Worm (Caenorhabditis elegans) whole organism, L4 larva: Measurements from ENCODE around the gene rod-1.
A peak's percentile ranks its signal among the peaks of the same experiment; 100 is the strongest.

ENCODE experiments used
- D1046.2 ChIP-seq: fragments of 200-800 bp; sonication (Bioruptor generic); IDR thresholded peaks from 2 replicates; pipeline ENCODE4 v1.3.6; 2022; ENCODE audit warnings: missing genetic modification characterization, missing compliant biosample characterization
- F10B5.3 ChIP-seq: sonication (generic microtip); optimal IDR thresholded peaks from 2 replicates; lab custom pipeline; 2016; ENCODE audit warnings: mild to moderate bottlenecking, missing genetic modification characterization, missing compliant biosample characterization
- T20F7.1 ChIP-seq: fragments of 200-800 bp; sonication (Bioruptor generic); optimal IDR thresholded peaks from 2 replicates; lab custom pipeline; 2018; ENCODE audit warnings: mild to moderate bottlenecking, missing genetic modification characterization, missing compliant biosample characterization
- ZK546.5 ChIP-seq, 2 experiments: sonication (generic microtip); optimal IDR thresholded peaks; 2 replicates each; lab custom pipeline; 2017; ENCODE audit warnings: missing biosample characterization in 2 of 2, missing genetic modification characterization in 2 of 2
- aha-1 ChIP-seq: fragments of 150-350 bp; peaks from one replicate; lab custom pipeline; 2014; ENCODE audit warnings: missing biosample characterization, missing genetic modification characterization
- aly-2 ChIP-seq: sonication (generic microtip); optimal IDR thresholded peaks from 2 replicates; lab custom pipeline; 2018; ENCODE audit warnings: missing biosample characterization, missing genetic modification characterization
- arid-1 ChIP-seq: fragments of 200-800 bp; sonication (Bioruptor generic); conservative IDR thresholded peaks from 2 replicates; pipeline ENCODE4 v1.3.6; 2022; ENCODE audit warnings: missing genetic modification reagents, missing genetic modification characterization, missing compliant biosample characterization
- attf-4 ChIP-seq: sonication (generic microtip); optimal IDR thresholded peaks from 3 replicates; lab custom pipeline; 2017; ENCODE audit warnings: missing biosample characterization, missing genetic modification characterization
- ceh-20 ChIP-seq: fragments of 200-800 bp; sonication (Bioruptor generic); IDR thresholded peaks from 2 replicates; pipeline ENCODE4 v1.3.6; 2022; ENCODE audit warnings: missing genetic modification reagents, missing genetic modification characterization, missing compliant biosample characterization
- ceh-28 ChIP-seq: fragments of 150-350 bp; optimal IDR thresholded peaks from 2 replicates; lab custom pipeline; 2014; ENCODE audit warnings: missing biosample characterization, missing genetic modification reagents, missing genetic modification characterization
- ceh-32 ChIP-seq: sonication (generic microtip); optimal IDR thresholded peaks from 2 replicates; lab custom pipeline; 2016; ENCODE audit warnings: mild to moderate bottlenecking, missing genetic modification characterization, missing compliant biosample characterization; ENCODE audit not compliant: poor library complexity
- ces-1 ChIP-seq: fragments of 150-350 bp; sonication (generic microtip); optimal IDR thresholded peaks from 4 replicates; lab custom pipeline; 2014; ENCODE audit warnings: missing biosample characterization, missing genetic modification reagents, missing genetic modification characterization
- daf-16 ChIP-seq, 3 experiments: sonication (generic microtip); optimal IDR thresholded peaks; 2 replicates each; lab custom pipeline; 2016 to 2017; ENCODE audit warnings: missing genetic modification characterization in 3 of 3, missing genetic modification reagents in 3 of 3, mild to moderate bottlenecking in 2 of 3, missing compliant biosample characterization in 2 of 3, missing biosample characterization in 1 of 3, moderate library complexity in 1 of 3
- dmd-8 ChIP-seq: fragments of 200-800 bp; sonication (Bioruptor generic); IDR thresholded peaks from 2 replicates; pipeline ENCODE4 v1.3.6; 2022; ENCODE audit warnings: missing genetic modification characterization, missing compliant biosample characterization
- dve-1 ChIP-seq: sonication (generic microtip); optimal IDR thresholded peaks from 2 replicates; lab custom pipeline; 2017; ENCODE audit warnings: antibody characterized with exemption, mild to moderate bottlenecking, missing genetic modification characterization, missing compliant biosample characterization; ENCODE audit not compliant: insufficient read depth
- egl-27 ChIP-seq: sonication (generic microtip); optimal IDR thresholded peaks from 3 replicates; lab custom pipeline; 2017; ENCODE audit warnings: missing biosample characterization, missing genetic modification reagents, missing genetic modification characterization
- fos-1 ChIP-seq: fragments of 150-350 bp; optimal IDR thresholded peaks from 2 replicates; lab custom pipeline; 2014; ENCODE audit warnings: missing biosample characterization, missing genetic modification characterization
- hmg-1.1 ChIP-seq: fragments of 200-800 bp; sonication (Bioruptor generic); IDR thresholded peaks from 2 replicates; pipeline ENCODE4 v1.3.6; 2022; ENCODE audit warnings: missing genetic modification reagents, missing genetic modification characterization, missing compliant biosample characterization
- lin-1 ChIP-seq: fragments of 200-800 bp; sonication (Bioruptor generic); IDR thresholded peaks from 2 replicates; pipeline ENCODE4 v1.3.6; 2022; ENCODE audit warnings: missing genetic modification reagents, missing genetic modification characterization, missing compliant biosample characterization
- lin-29 ChIP-seq: fragments of 200-800 bp; sonication (Bioruptor generic); IDR thresholded peaks from 2 replicates; pipeline ENCODE4 v1.3.6; 2022; ENCODE audit warnings: missing genetic modification reagents, missing genetic modification characterization, missing compliant biosample characterization
- lin-39 ChIP-seq: fragments of 150-350 bp; optimal IDR thresholded peaks from 2 replicates; lab custom pipeline; 2014; ENCODE audit warnings: missing biosample characterization, missing genetic modification reagents, missing genetic modification characterization
- lir-3 ChIP-seq: sonication (generic microtip); optimal IDR thresholded peaks from 2 replicates; lab custom pipeline; 2016; ENCODE audit warnings: mild to moderate bottlenecking, missing genetic modification characterization, missing compliant biosample characterization
- lsy-2 ChIP-seq, 2 experiments: fragments of 150-350 bp in 1 of 2; sonication (generic microtip) in 1 of 2; optimal IDR thresholded peaks; 2 replicates each; lab custom pipeline; 2014 to 2017; ENCODE audit warnings: missing biosample characterization in 2 of 2, missing genetic modification characterization in 2 of 2
- madf-5 ChIP-seq, 2 experiments: fragments of 200-800 bp; sonication (Bioruptor generic); IDR thresholded peaks; 2 replicates each; pipeline ENCODE4 v1.3.6; 2022; ENCODE audit warnings: missing compliant biosample characterization in 2 of 2, missing genetic modification characterization in 2 of 2
- mdl-1 ChIP-seq, 2 experiments: fragments of 150-350 bp in 1 of 2; sonication (generic microtip) in 1 of 2; optimal IDR thresholded peaks; 2 replicates each; lab custom pipeline; 2014 to 2017; ENCODE audit warnings: missing biosample characterization in 2 of 2, missing genetic modification characterization in 2 of 2
- mep-1 ChIP-seq: fragments of 150-350 bp; sonication (generic microtip); optimal IDR thresholded peaks from 3 replicates; lab custom pipeline; 2014; ENCODE audit warnings: missing biosample characterization, missing genetic modification characterization
- mes-2 ChIP-seq: sonication (generic microtip); optimal IDR thresholded peaks from 2 replicates; lab custom pipeline; 2016; ENCODE audit warnings: missing genotype, mild to moderate bottlenecking, missing genetic modification characterization, missing compliant biosample characterization; ENCODE audit not compliant: poor library complexity, severe bottlenecking
- mxl-2 ChIP-seq: fragments of 200-800 bp; sonication (Bioruptor generic); conservative IDR thresholded peaks from 2 replicates; pipeline ENCODE4 v1.3.6; 2022; ENCODE audit warnings: missing genetic modification reagents, missing genetic modification characterization, missing compliant biosample characterization
- mxl-3 ChIP-seq: fragments of 200-800 bp; sonication (Bioruptor generic); optimal IDR thresholded peaks from 2 replicates; lab custom pipeline; 2018; ENCODE audit warnings: mild to moderate bottlenecking, missing genetic modification characterization, missing compliant biosample characterization
- nhr-10 ChIP-seq: fragments of 150-350 bp; optimal IDR thresholded peaks from 2 replicates; lab custom pipeline; 2014; ENCODE audit warnings: missing biosample characterization, missing genetic modification characterization
- nhr-102 ChIP-seq: sonication (generic microtip); optimal IDR thresholded peaks from 2 replicates; lab custom pipeline; 2016; ENCODE audit warnings: mild to moderate bottlenecking, missing genetic modification characterization, moderate library complexity, missing compliant biosample characterization
- nhr-11 ChIP-seq: fragments of 150-350 bp; optimal IDR thresholded peaks from 2 replicates; lab custom pipeline; 2014; ENCODE audit warnings: missing biosample characterization, missing genetic modification characterization
- nhr-25 ChIP-seq: sonication (generic microtip); optimal IDR thresholded peaks from 2 replicates; lab custom pipeline; 2017; ENCODE audit warnings: missing genetic modification characterization, mild to moderate bottlenecking, missing compliant biosample characterization, antibody characterized with exemption, moderate library complexity, borderline replicate concordance; ENCODE audit not compliant: insufficient read depth
- nhr-28 ChIP-seq: fragments of 150-350 bp; optimal IDR thresholded peaks from 2 replicates; lab custom pipeline; 2014; ENCODE audit warnings: missing biosample characterization, missing genetic modification characterization
- nhr-48 ChIP-seq: sonication (generic microtip); optimal IDR thresholded peaks from 2 replicates; lab custom pipeline; 2016; ENCODE audit warnings: mild to moderate bottlenecking, missing genetic modification characterization, missing compliant biosample characterization
- nhr-76 ChIP-seq: fragments of 150-350 bp; optimal IDR thresholded peaks from 2 replicates; lab custom pipeline; 2014; ENCODE audit warnings: missing biosample characterization, missing genetic modification characterization
- pha-4 ChIP-seq, 2 experiments: fragments of 150-350 bp in 1 of 2; fragments of 200-800 bp in 1 of 2; sonication (Bioruptor generic) in 1 of 2; IDR thresholded peaks in 1 of 2; optimal IDR thresholded peaks in 1 of 2; 2 replicates each; pipeline versions ENCODE4 v1.3.6 to Lab custom; 2014 to 2022; ENCODE audit warnings: missing genetic modification characterization in 2 of 2, missing genetic modification reagents in 2 of 2, missing biosample characterization in 1 of 2, missing compliant biosample characterization in 1 of 2
- pqm-1 ChIP-seq: sonication (generic microtip); optimal IDR thresholded peaks from 2 replicates; lab custom pipeline; 2017; ENCODE audit warnings: missing biosample characterization, missing genetic modification characterization
- sdz-12 ChIP-seq: fragments of 200-800 bp; sonication (Bioruptor generic); optimal IDR thresholded peaks from 2 replicates; lab custom pipeline; 2018; ENCODE audit warnings: mild to moderate bottlenecking, missing genetic modification characterization, missing compliant biosample characterization
- spr-1 ChIP-seq: sonication (generic microtip); optimal IDR thresholded peaks from 2 replicates; lab custom pipeline; 2016; ENCODE audit warnings: mild to moderate bottlenecking, missing genetic modification characterization, missing compliant biosample characterization
- tag-97 ChIP-seq: fragments of 200-800 bp; sonication (Bioruptor generic); IDR thresholded peaks from 2 replicates; pipeline ENCODE4 v1.3.6; 2022; ENCODE audit warnings: missing genetic modification characterization, missing compliant biosample characterization
- tra-1 ChIP-seq: fragments of 200-800 bp; sonication (Bioruptor generic); IDR thresholded peaks from 2 replicates; pipeline ENCODE4 v1.3.6; 2022; ENCODE audit warnings: missing genetic modification reagents, missing genetic modification characterization, missing compliant biosample characterization
- unc-62 ChIP-seq, 3 experiments: fragments of 150-350 bp in 1 of 3; sonication (generic microtip); optimal IDR thresholded peaks in 2 of 3; peaks in 1 of 3; 1 replicate in 1 of 3; 2 replicates in 2 of 3; lab custom pipeline; 2014 to 2017; ENCODE audit warnings: missing biosample characterization in 3 of 3, missing genetic modification characterization in 3 of 3, missing genetic modification reagents in 3 of 3, missing genotype in 1 of 3
- vab-7 ChIP-seq: fragments of 200-800 bp; sonication (Bioruptor generic); IDR thresholded peaks from 2 replicates; pipeline ENCODE4 v1.3.6; 2022; ENCODE audit warnings: missing genetic modification reagents, missing genetic modification characterization, missing compliant biosample characterization
- zip-2 ChIP-seq: fragments of 150-350 bp; optimal IDR thresholded peaks from 2 replicates; lab custom pipeline; 2014; ENCODE audit warnings: missing biosample characterization, missing genetic modification characterization
- ztf-7 ChIP-seq: fragments of 150-350 bp; optimal IDR thresholded peaks from 2 replicates; lab custom pipeline; 2014; ENCODE audit warnings: missing biosample characterization, missing genetic modification characterization

The rod-1 gene

DNA sequence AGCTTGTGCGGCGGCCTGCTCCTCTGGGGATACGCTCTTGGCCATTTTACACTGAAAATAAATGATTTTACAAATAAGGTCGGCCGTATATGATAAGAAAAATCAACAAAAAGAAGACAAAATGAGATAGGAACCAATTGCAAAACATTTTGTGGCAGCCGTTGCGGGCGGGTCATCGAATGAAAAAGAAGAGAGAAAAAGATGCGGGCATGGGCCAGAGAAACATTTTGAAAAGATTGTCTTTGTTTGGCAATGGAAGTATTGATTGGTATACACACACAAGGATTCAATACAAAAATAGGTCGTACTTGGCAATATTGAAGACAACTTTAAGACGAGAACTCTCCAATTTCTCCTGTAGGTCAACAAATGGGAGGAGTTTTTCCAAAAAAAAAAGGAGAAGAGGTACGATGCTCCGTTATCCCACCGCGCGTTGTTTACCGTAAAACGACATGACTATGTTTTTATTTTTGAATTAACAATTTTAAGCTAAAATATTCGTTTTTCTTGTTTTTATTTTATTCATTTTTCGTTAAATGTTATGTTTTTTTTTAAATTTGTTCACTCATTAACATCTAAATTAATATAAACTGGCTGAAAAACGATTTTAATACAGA is 34.5 kb downstream of the rod-1 start, which contains the start of the genes plc-4 and R05G6.4 (continued):
- no peak for TF ChIP-seq nhr-25
- peak; percentile 5 for TF ChIP-seq mes-2 (tag; lab: Kevin White, UChicago)
- TF ChIP-seq attf-4 (tag; lab: Kevin White, UChicago): no peak
- TF ChIP-seq F10B5.3: no peak
- TF ChIP-seq pha-4 (GFP tag; IDR thresholded peaks at IDR 0.05; lab: Robert Waterston, UW): no peak
- peak; percentile 7 for TF ChIP-seq pha-4 (tag; optimal IDR thresholded peaks at IDR 0.05; lab: Kevin White, UChicago)
- no peak for TF ChIP-seq nhr-10 (tag; lab: Kevin White, UChicago)
- TF ChIP-seq nhr-48 (tag; lab: Kevin White, UChicago): no peak
- no peak for TF ChIP-seq mdl-1 (tag; optimal IDR thresholded peaks at IDR 0.05; lab: Kevin White, UChicago)
- no peak for TF ChIP-seq mep-1 (tag; lab: Kevin White, UChicago)
- peak in 1 of 2 experiments; percentile 54 for TF ChIP-seq lsy-2 (tag; optimal IDR thresholded peaks at IDR 0.05; lab: Kevin White, UChicago)
- TF ChIP-seq nhr-102: no peak
- peak; percentile 96 for TF ChIP-seq T20F7.1

DNA sequence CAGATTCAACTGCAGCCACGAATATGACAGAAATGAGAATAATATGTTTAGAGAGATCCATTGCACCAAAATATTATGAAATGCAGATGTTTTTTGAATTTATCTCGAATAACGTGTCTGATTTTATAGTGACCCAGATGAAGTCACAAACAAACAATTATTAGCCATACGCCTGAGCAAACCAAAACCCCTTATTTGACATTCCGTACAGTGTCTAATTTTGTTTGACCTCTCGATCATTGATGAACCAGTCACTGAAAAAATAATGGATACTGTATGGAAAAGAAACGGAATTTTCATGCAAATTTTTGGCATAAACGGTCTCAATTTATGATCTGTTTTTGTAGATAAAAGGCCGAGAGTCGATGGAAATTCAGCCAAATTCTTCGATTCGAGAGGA is 37.9 kb downstream of the rod-1 start, which contains the start of the genes R05G6.9 and R05G6.3:
R05G6.9 (minus strand) TSS at position 101 of the 400 bp plus-strand sequence.
R05G6.3 (plus strand) TSS at position 386 of the 400 bp plus-strand sequence.
- no peak for TF ChIP-seq lin-1 (GFP tag; lab: Robert Waterston, UW)
- peak; percentile 66 for TF ChIP-seq aha-1 (tag; lab: Kevin White, UChicago)
- no peak for TF ChIP-seq ZK546.5 (tag; optimal IDR thresholded peaks at IDR 0.05; lab: Kevin White, UChicago)
- no peak for TF ChIP-seq dmd-8
- TF ChIP-seq lin-39 (tag; lab: Kevin White, UChicago): no peak
- TF ChIP-seq vab-7: no peak
- peak in 1 of 2 experiments; percentile 7 for TF ChIP-seq unc-62 (GFP tag; optimal IDR thresholded peaks at IDR 0.05 in 1 of 2; lab: Kevin White, UChicago)
- no peak for TF ChIP-seq unc-62 (tag; optimal IDR thresholded peaks at IDR 0.05; lab: Kevin White, UChicago)

- TF ChIP-seq ceh-32 (tag; lab: Kevin White, UChicago) (no peak), ceh-20 (GFP tag; lab: Robert Waterston, UW) (no peak), attf-4 (tag; lab: Kevin White, UChicago) (no peak), madf-5 (GFP tag; IDR thresholded peaks at IDR 0.05; lab: Robert Waterston, UW) (no peak), mxl-3 (GFP tag; lab: Kevin White, UChicago) (no peak), daf-16 (GFP tag; optimal IDR thresholded peaks at IDR 0.05; lab: Kevin White, UChicago) (no peak), daf-16 (tag; optimal IDR thresholded peaks at IDR 0.05; lab: Kevin White, UChicago) (peak; percentile 93), ceh-28 (tag; lab: Kevin White, UChicago) (no peak), nhr-28 (tag; lab: Kevin White, UChicago) (peak; percentile 10), egl-27 (tag; lab: Kevin White, UChicago) (no peak), lin-29 (GFP tag; lab: Robert Waterston, UW) (no peak), nhr-11 (tag; lab: Kevin White, UChicago) (no peak), D1046.2 (GFP tag; lab: Robert Waterston, UW) (no peak), ztf-7 (tag; lab: Kevin White, UChicago) (no peak), dmd-8 (no peak), tag-97 (GFP tag; lab: Robert Waterston, UW) (no peak), spr-1 (tag; lab: Kevin White, UChicago) (no peak), mes-2 (tag; lab: Kevin White, UChicago) (no peak), nhr-76 (tag; lab: Kevin White, UChicago) (no peak), sdz-12 (no peak), lir-3 (tag; lab: Kevin White, UChicago) (no peak), fos-1 (tag; lab: Kevin White, UChicago) (no peak), arid-1 (GFP tag; lab: Robert Waterston, UW) (no peak), tra-1 (GFP tag; lab: Robert Waterston, UW) (no peak), zip-2 (tag; lab: Kevin White, UChicago) (no peak), hmg-1.1 (GFP tag; lab: Robert Waterston, UW) (no peak), aly-2 (tag; lab: Kevin White, UChicago) (no peak), pqm-1 (tag; lab: Kevin White, UChicago) (peak; percentile 44), ces-1 (no peak), mxl-2 (GFP tag; lab: Robert Waterston, UW) (no peak), dve-1 (tag; lab: Kevin White, UChicago) (peak; percentile 71)
These were observed 42.0 kb downstream of the rod-1 start for ce11 chrIV:7520258-7520657.
